1 fruit fly cellular context compared by ENCODE assay signal in genomic region chrX:21323933-21324688, dm6.
TF ChIP-seq lines count a peak whose summit lies in the region.

Dd (minus strand) TSS chrX:21324009.
CG1486 (plus strand) TSS chrX:21324046.

TF ChIP-seq in whole organism, embryonic, 481 proteins besides CTCF, POLR2A, EP300 and RAD21 (continued from another document):
- TF ChIP-seq croc (GFP tag; conservative IDR thresholded peaks at IDR 0.05; lab: Robert Waterston, UW) (no peak), pum (GFP tag; optimal IDR thresholded peaks at IDR 0.05; lab: Kevin White, UChicago) (no peak), jigr1 (GFP tag; IDR thresholded peaks at IDR 0.05; lab: Robert Waterston, UW) (no peak), Nf-YB (GFP tag; optimal IDR thresholded peaks at IDR 0.05; lab: Kevin White, UChicago) (no peak), peb (GFP tag; IDR thresholded peaks at IDR 0.05; lab: Robert Waterston, UW) (no peak), ERR (GFP tag; optimal IDR thresholded peaks at IDR 0.05; lab: Kevin White, UChicago) (no peak), run (tag; optimal IDR thresholded peaks at IDR 0.05; lab: Kevin White, UChicago) (no peak), Hand (GFP tag; optimal IDR thresholded peaks at IDR 0.05; lab: Kevin White, UChicago) (no peak), dm (GFP tag; optimal IDR thresholded peaks at IDR 0.05; lab: Kevin White, UChicago) (peak; percentile 53), Sin3A (optimal IDR thresholded peaks at IDR 0.05; lab: Kevin White, UChicago) (peak; percentile 98), NFAT (GFP tag; IDR thresholded peaks at IDR 0.05; lab: Robert Waterston, UW) (no peak), Ets65A (GFP tag; lab: Kevin White, UChicago) (peak; percentile 16), ase (GFP tag; IDR thresholded peaks at IDR 0.05; lab: Robert Waterston, UW) (no peak), Antp (GFP tag; optimal IDR thresholded peaks at IDR 0.05; lab: Kevin White, UChicago) (peak; percentile 6), CG10959 (GFP tag; IDR thresholded peaks at IDR 0.05; lab: Robert Waterston, UW) (no peak), cg (GFP tag; optimal IDR thresholded peaks at IDR 0.05; lab: Kevin White, UChicago) (peak; percentile 93), trh (GFP tag; optimal IDR thresholded peaks at IDR 0.05; lab: Kevin White, UChicago) (no peak), CG14667 (GFP tag; IDR thresholded peaks at IDR 0.05; lab: Robert Waterston, UW) (no peak), D19B (GFP tag; optimal IDR thresholded peaks at IDR 0.05; lab: Kevin White, UChicago) (no peak), CG9609 (GFP tag; optimal IDR thresholded peaks at IDR 0.05; lab: Kevin White, UChicago) (no peak), Lim3 (GFP tag; IDR thresholded peaks at IDR 0.05; lab: Robert Waterston, UW) (no peak), dmrt99B (tag; optimal IDR thresholded peaks at IDR 0.05; lab: Kevin White, UChicago) (no peak), Dip3 (GFP tag; optimal IDR thresholded peaks at IDR 0.05; lab: Kevin White, UChicago) (no peak), gce (GFP tag; IDR thresholded peaks at IDR 0.05; lab: Robert Waterston, UW) (no peak), tin (GFP tag; optimal IDR thresholded peaks at IDR 0.05; lab: Kevin White, UChicago) (no peak), Dbx (GFP tag; IDR thresholded peaks at IDR 0.05; lab: Robert Waterston, UW) (no peak), CG34224 (GFP tag; IDR thresholded peaks at IDR 0.05; lab: Robert Waterston, UW; ENCODE audit: partially characterized antibody) (peak; percentile 74), Hr51 (GFP tag; optimal IDR thresholded peaks at IDR 0.05; lab: Kevin White, UChicago) (no peak), Kr (GFP tag; optimal IDR thresholded peaks at IDR 0.05; lab: Kevin White, UChicago) (no peak), gem (tag; optimal IDR thresholded peaks at IDR 0.05; lab: Kevin White, UChicago) (no peak), CG7556 (GFP tag; optimal IDR thresholded peaks at IDR 0.05; lab: Kevin White, UChicago) (no peak), ash1 (GFP tag; optimal IDR thresholded peaks at IDR 0.05; lab: Kevin White, UChicago) (no peak), CG8765 (GFP tag; IDR thresholded peaks at IDR 0.05; lab: Robert Waterston, UW) (no peak), CG3065 (GFP tag; optimal IDR thresholded peaks at IDR 0.05; lab: Kevin White, UChicago) (no peak), kay (GFP tag; optimal IDR thresholded peaks at IDR 0.05; lab: Kevin White, UChicago) (peak; percentile 55), fd102C (GFP tag; optimal IDR thresholded peaks at IDR 0.05; lab: Kevin White, UChicago) (no peak), CG7839 (tag; optimal IDR thresholded peaks at IDR 0.05; lab: Kevin White, UChicago) (no peak), tgo (GFP tag; IDR thresholded peaks at IDR 0.05; lab: Robert Waterston, UW) (no peak), CG17802 (tag; optimal IDR thresholded peaks at IDR 0.05; lab: Kevin White, UChicago) (no peak), gsb (GFP tag; IDR thresholded peaks at IDR 0.05; lab: Robert Waterston, UW) (no peak), Gsc (GFP tag; IDR thresholded peaks at IDR 0.05; lab: Robert Waterston, UW) (no peak), CG17385 (GFP tag; optimal IDR thresholded peaks at IDR 0.05; lab: Kevin White, UChicago) (no peak), D19A (tag; optimal IDR thresholded peaks at IDR 0.05; lab: Kevin White, UChicago) (peak; percentile 17), CG17612 (GFP tag; IDR thresholded peaks at IDR 0.05; lab: Robert Waterston, UW) (no peak), jumu (GFP tag; optimal IDR thresholded peaks at IDR 0.05; lab: Kevin White, UChicago) (peak; percentile 30), wor (GFP tag; IDR thresholded peaks at IDR 0.05; lab: Robert Waterston, UW) (no peak), sens-2 (GFP tag; IDR thresholded peaks at IDR 0.05; lab: Robert Waterston, UW) (no peak), CG10147 (GFP tag; optimal IDR thresholded peaks at IDR 0.05; lab: Kevin White, UChicago) (no peak), Fer1 (GFP tag; optimal IDR thresholded peaks at IDR 0.05; lab: Kevin White, UChicago) (no peak), nmo (GFP tag; optimal IDR thresholded peaks at IDR 0.05; lab: Kevin White, UChicago) (peak; percentile 76), ap (GFP tag; IDR thresholded peaks at IDR 0.05; lab: Robert Waterston, UW) (no peak), CG8478 (optimal IDR thresholded peaks at IDR 0.05; lab: Kevin White, UChicago) (peak; percentile 94), crol (GFP tag; IDR thresholded peaks at IDR 0.05; lab: Robert Waterston, UW) (no peak), dati (GFP tag; IDR thresholded peaks at IDR 0.05; lab: Robert Waterston, UW) (no peak), chm (GFP tag; IDR thresholded peaks at IDR 0.05; lab: Robert Waterston, UW) (no peak), Atf6 (GFP tag; IDR thresholded peaks at IDR 0.05; lab: Robert Waterston, UW) (no peak), CG31441 (GFP tag; IDR thresholded peaks at IDR 0.05; lab: Robert Waterston, UW) (no peak), sd (tag; optimal IDR thresholded peaks at IDR 0.05; lab: Kevin White, UChicago) (no peak), CG30403 (GFP tag; optimal IDR thresholded peaks at IDR 0.05; lab: Kevin White, UChicago) (peak; percentile 16), CG17328 (GFP tag; IDR thresholded peaks at IDR 0.05; lab: Robert Waterston, UW) (no peak), dan (GFP tag; IDR thresholded peaks at IDR 0.05; lab: Robert Waterston, UW) (no peak), tup (GFP tag; optimal IDR thresholded peaks at IDR 0.05; lab: Kevin White, UChicago) (no peak)
